Worm (Caenorhabditis elegans) whole organism, early embryonic: ENCODE results near the gene vps-18.
A peak's percentile ranks its signal among the peaks of the same experiment; 100 is the strongest.

ENCODE experiments used
- B0310.2 ChIP-seq: sonication (generic microtip); optimal IDR thresholded peaks from 2 replicates; lab custom pipeline; 2016; ENCODE audit warnings: mild to moderate bottlenecking, missing genetic modification characterization, missing compliant biosample characterization
- ama-1 ChIP-seq: fragments of 150-350 bp; optimal IDR thresholded peaks from 2 replicates; lab custom pipeline; 2014
- ceh-13 ChIP-seq: fragments of 200-800 bp; sonication (Bioruptor generic); optimal IDR thresholded peaks from 2 replicates; lab custom pipeline; 2018; ENCODE audit warnings: mild to moderate bottlenecking, missing genetic modification characterization, missing compliant biosample characterization
- ceh-36 ChIP-seq: sonication (generic microtip); optimal IDR thresholded peaks from 2 replicates; lab custom pipeline; 2016; ENCODE audit warnings: missing genetic modification characterization, inconsistent platforms, missing compliant biosample characterization
- flt-1 ChIP-seq: fragments of 200-800 bp; sonication (Bioruptor generic); IDR thresholded peaks from 2 replicates; pipeline ENCODE4 v1.3.6; 2022; ENCODE audit warnings: missing genetic modification characterization, missing compliant biosample characterization
- hmbx-1 ChIP-seq: sonication (generic microtip); optimal IDR thresholded peaks from 2 replicates; lab custom pipeline; 2016; ENCODE audit warnings: mild to moderate bottlenecking, missing genetic modification characterization, missing compliant biosample characterization
- scrt-1 ChIP-seq: fragments of 200-800 bp; sonication (Bioruptor generic); IDR thresholded peaks from 2 replicates; pipeline ENCODE4 v1.3.6; 2022; ENCODE audit warnings: missing genetic modification characterization, missing compliant biosample characterization
- tbx-11 ChIP-seq: fragments of 200-800 bp; sonication (Bioruptor generic); IDR thresholded peaks from 2 replicates; pipeline ENCODE4 v1.3.6; 2022; ENCODE audit warnings: missing genetic modification characterization, missing compliant biosample characterization
- tbx-37 ChIP-seq: fragments of 200-800 bp; sonication (Bioruptor generic); conservative IDR thresholded peaks from 2 replicates; pipeline ENCODE4 v1.3.6; 2022; ENCODE audit warnings: missing genetic modification reagents, missing genetic modification characterization, missing compliant biosample characterization
- tra-4 ChIP-seq: sonication (generic microtip); optimal IDR thresholded peaks from 2 replicates; lab custom pipeline; 2017; ENCODE audit warnings: missing genetic modification characterization, missing compliant biosample characterization

DNA sequence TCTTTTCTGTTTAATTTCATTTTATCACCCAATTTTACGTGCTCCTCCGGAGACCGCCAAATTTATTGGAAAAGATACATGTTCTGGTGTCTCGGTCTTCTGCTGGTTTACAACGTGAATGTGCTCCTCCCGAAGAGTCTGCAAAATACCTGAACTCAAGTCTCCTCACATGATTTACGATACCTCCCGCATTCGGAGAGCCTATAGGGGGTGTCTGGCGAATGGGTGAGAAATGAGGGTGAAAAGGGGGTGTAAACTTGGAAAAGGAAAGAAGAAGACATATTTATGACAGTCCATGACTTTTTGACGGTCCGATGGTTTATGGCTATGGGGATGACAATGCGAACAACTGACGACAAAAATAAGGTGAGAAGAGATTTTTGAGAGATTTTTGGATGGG lies 55.4 kb downstream of the vps-18 start:
- TF ChIP-seq ama-1 (lab: Kevin White, UChicago) (no peak), tra-4 (tag; lab: Kevin White, UChicago) (no peak), flt-1 (GFP tag; lab: Robert Waterston, UW) (no peak), ceh-36 (tag; lab: Kevin White, UChicago) (no peak), hmbx-1 (tag; lab: Kevin White, UChicago) (no peak), ceh-13 (GFP tag; lab: Kevin White, UChicago) (no peak), B0310.2 (no peak), tbx-37 (GFP tag; lab: Robert Waterston, UW) (no peak), scrt-1 (GFP tag; lab: Robert Waterston, UW) (no peak), tbx-11 (GFP tag; lab: Robert Waterston, UW) (0 out of 2 replicates have a peak, but pooled peaks have one; percentile 38)
